Worm (Caenorhabditis elegans) whole organism, young adult: ENCODE data around the gene egl-46.

Source experiments
- B0035.1 ChIP-seq: sonication (generic microtip); optimal IDR thresholded peaks from 2 replicates; lab custom pipeline; 2016; ENCODE audit warnings: missing genetic modification characterization, mild to moderate bottlenecking, missing compliant biosample characterization, missing genotype, missing genetic modification reagents
- C06A6.2 ChIP-seq: fragments of 200-800 bp; sonication (Bioruptor generic); conservative IDR thresholded peaks from 2 replicates; pipeline ENCODE4 v1.3.6; 2022; ENCODE audit warnings: missing genetic modification characterization, missing compliant biosample characterization
- F10E7.11 ChIP-seq: sonication (generic microtip); optimal IDR thresholded peaks from 2 replicates; lab custom pipeline; 2017; ENCODE audit warnings: mild to moderate bottlenecking, missing genetic modification characterization, moderate library complexity, missing compliant biosample characterization
- F33H1.4 ChIP-seq: fragments of 200-800 bp; sonication (Bioruptor generic); IDR thresholded peaks from 2 replicates; pipeline ENCODE4 v1.3.6; 2022; ENCODE audit warnings: missing genetic modification reagents, missing genetic modification characterization, missing compliant biosample characterization
- F49E8.2 ChIP-seq: sonication (generic microtip); optimal IDR thresholded peaks from 3 replicates; lab custom pipeline; 2017; ENCODE audit warnings: missing genetic modification characterization, mild to moderate bottlenecking, missing compliant biosample characterization, antibody characterized with exemption, moderate library complexity; ENCODE audit not compliant: insufficient read depth
- K12H6.12 ChIP-seq: fragments of 200-800 bp; sonication (Bioruptor generic); optimal IDR thresholded peaks from 2 replicates; lab custom pipeline; 2018; ENCODE audit warnings: mild to moderate bottlenecking, missing genetic modification characterization, missing compliant biosample characterization
- T26A5.8 ChIP-seq: sonication (generic microtip); optimal IDR thresholded peaks from 2 replicates; lab custom pipeline; 2016; ENCODE audit warnings: missing genetic modification characterization, missing compliant biosample characterization
- Y56A3A.18 ChIP-seq: fragments of 200-800 bp; sonication (Bioruptor generic); IDR thresholded peaks from 2 replicates; pipeline ENCODE4 v1.3.6; 2022; ENCODE audit warnings: missing genetic modification reagents, missing genetic modification characterization, missing compliant biosample characterization
- Y79H2A.3 ChIP-seq: fragments of 200-800 bp; sonication (Bioruptor generic); conservative IDR thresholded peaks from 2 replicates; pipeline ENCODE4 v1.3.6; 2022; ENCODE audit warnings: missing genetic modification reagents, missing genetic modification characterization, missing compliant biosample characterization
- Y95B8A.8 ChIP-seq: fragments of 200-800 bp; sonication (Bioruptor generic); IDR thresholded peaks from 2 replicates; pipeline ENCODE4 v1.3.6; 2022; ENCODE audit warnings: missing genetic modification reagents, missing genetic modification characterization, missing compliant biosample characterization
- ZK185.1 ChIP-seq: sonication (generic microtip); optimal IDR thresholded peaks from 2 replicates; lab custom pipeline; 2016; ENCODE audit warnings: mild to moderate bottlenecking, missing genetic modification characterization, missing compliant biosample characterization; ENCODE audit not compliant: poor library complexity, severe bottlenecking
- akir-1 ChIP-seq: fragments of 200-800 bp; sonication (Bioruptor generic); optimal IDR thresholded peaks from 2 replicates; lab custom pipeline; 2018; ENCODE audit warnings: mild to moderate bottlenecking, missing genetic modification characterization, moderate library complexity, missing compliant biosample characterization
- ama-1 ChIP-seq, 3 experiments: fragments of 150-350 bp in 1 of 3; sonication (generic microtip) in 2 of 3; optimal IDR thresholded peaks; 2 replicates each; lab custom pipeline; 2014 to 2018; ENCODE audit warnings: missing biosample characterization in 2 of 3, missing genetic modification characterization in 2 of 3, missing genetic modification reagents in 2 of 3
- aptf-3 ChIP-seq: fragments of 200-800 bp; sonication (Bioruptor generic); IDR thresholded peaks from 2 replicates; pipeline ENCODE4 v1.3.6; 2022; ENCODE audit warnings: missing genetic modification characterization, missing compliant biosample characterization
- atf-7 ChIP-seq: sonication (generic microtip); optimal IDR thresholded peaks from 2 replicates; lab custom pipeline; 2017; ENCODE audit warnings: mild to moderate bottlenecking, missing genetic modification characterization, missing compliant biosample characterization
- attf-5 ChIP-seq: fragments of 200-800 bp; sonication (Bioruptor generic); optimal IDR thresholded peaks from 2 replicates; lab custom pipeline; 2018; ENCODE audit warnings: mild to moderate bottlenecking, missing genetic modification characterization, missing compliant biosample characterization
- attf-6 ChIP-seq: fragments of 200-800 bp; sonication (Bioruptor generic); IDR thresholded peaks from 2 replicates; pipeline ENCODE4 v1.3.6; 2022; ENCODE audit warnings: missing genetic modification reagents, missing genetic modification characterization, missing compliant biosample characterization
- bed-1 ChIP-seq: fragments of 200-800 bp; sonication (Bioruptor generic); IDR thresholded peaks from 2 replicates; pipeline ENCODE4 v1.3.6; 2022; ENCODE audit warnings: missing genetic modification reagents, missing genetic modification characterization, missing compliant biosample characterization
- bed-2 ChIP-seq: fragments of 200-800 bp; sonication (Bioruptor generic); IDR thresholded peaks from 2 replicates; pipeline ENCODE4 v1.3.6; 2022; ENCODE audit warnings: missing genetic modification reagents, missing genetic modification characterization, missing compliant biosample characterization
- cebp-1 ChIP-seq, 2 experiments: fragments of 200-800 bp in 1 of 2; sonication (Bioruptor generic) in 1 of 2; sonication (generic microtip) in 1 of 2; IDR thresholded peaks in 1 of 2; optimal IDR thresholded peaks in 1 of 2; 2 replicates each; pipeline versions ENCODE4 v1.3.6 to Lab custom; 2017 to 2022; ENCODE audit warnings: missing compliant biosample characterization in 2 of 2, missing genetic modification characterization in 2 of 2, mild to moderate bottlenecking in 1 of 2, missing genetic modification reagents in 1 of 2, moderate library complexity in 1 of 2
- ceh-100 ChIP-seq: fragments of 200-800 bp; sonication (Bioruptor generic); IDR thresholded peaks from 2 replicates; pipeline ENCODE4 v1.3.6; 2022; ENCODE audit warnings: missing genetic modification reagents, missing genetic modification characterization, missing compliant biosample characterization
- ceh-40 ChIP-seq: fragments of 200-800 bp; sonication (Bioruptor generic); IDR thresholded peaks from 2 replicates; pipeline ENCODE4 v1.3.6; 2022; ENCODE audit warnings: missing genetic modification characterization, missing compliant biosample characterization
- chd-7 ChIP-seq: sonication (generic microtip); optimal IDR thresholded peaks from 2 replicates; lab custom pipeline; 2016; ENCODE audit warnings: mild to moderate bottlenecking, missing genetic modification characterization, moderate library complexity, missing compliant biosample characterization
- dox-1 ChIP-seq: fragments of 200-800 bp; sonication (Bioruptor generic); IDR thresholded peaks from 2 replicates; pipeline ENCODE4 v1.3.6; 2022; ENCODE audit warnings: missing genetic modification reagents, missing genetic modification characterization, missing compliant biosample characterization
- egrh-3 ChIP-seq: fragments of 200-800 bp; sonication (Bioruptor generic); IDR thresholded peaks from 2 replicates; pipeline ENCODE4 v1.3.6; 2022; ENCODE audit warnings: missing genetic modification reagents, missing genetic modification characterization, missing compliant biosample characterization
- fkh-3 ChIP-seq: sonication (generic microtip); optimal IDR thresholded peaks from 2 replicates; lab custom pipeline; 2016; ENCODE audit warnings: mild to moderate bottlenecking, missing genetic modification characterization, missing compliant biosample characterization
- him-1 ChIP-seq: sonication (generic microtip); optimal IDR thresholded peaks from 2 replicates; lab custom pipeline; 2016; ENCODE audit warnings: missing genotype, missing genetic modification reagents, missing genetic modification characterization, missing compliant biosample characterization
- hlh-26 ChIP-seq: fragments of 200-800 bp; sonication (Bioruptor generic); conservative IDR thresholded peaks from 2 replicates; pipeline ENCODE4 v1.3.6; 2022; ENCODE audit warnings: missing genetic modification reagents, missing genetic modification characterization, missing compliant biosample characterization
- hmg-1.2 ChIP-seq: fragments of 200-800 bp; sonication (Bioruptor generic); IDR thresholded peaks from 2 replicates; pipeline ENCODE4 v1.3.6; 2022; ENCODE audit warnings: missing genetic modification reagents, missing genetic modification characterization, missing compliant biosample characterization
- hrde-1 ChIP-seq: sonication (generic microtip); optimal IDR thresholded peaks from 2 replicates; lab custom pipeline; 2016; ENCODE audit warnings: missing genetic modification characterization, mild to moderate bottlenecking, missing compliant biosample characterization, moderate library complexity, missing genotype, missing genetic modification reagents, borderline replicate concordance
- lin-26 ChIP-seq: fragments of 200-800 bp; sonication (Bioruptor generic); IDR thresholded peaks from 2 replicates; pipeline ENCODE4 v1.3.6; 2022; ENCODE audit warnings: missing genetic modification reagents, missing genetic modification characterization, missing compliant biosample characterization
- lin-40 ChIP-seq: sonication (generic microtip); optimal IDR thresholded peaks from 2 replicates; lab custom pipeline; 2016; ENCODE audit warnings: missing genetic modification characterization, mild to moderate bottlenecking, missing compliant biosample characterization, missing genotype, missing genetic modification reagents
- lsy-27 ChIP-seq: sonication (generic microtip); optimal IDR thresholded peaks from 2 replicates; lab custom pipeline; 2017; ENCODE audit warnings: missing genetic modification characterization, mild to moderate bottlenecking, missing compliant biosample characterization, antibody characterized with exemption, missing genotype, borderline replicate concordance; ENCODE audit not compliant: insufficient read depth
- madf-3 ChIP-seq: fragments of 200-800 bp; sonication (Bioruptor generic); IDR thresholded peaks from 2 replicates; pipeline ENCODE4 v1.3.6; 2022; ENCODE audit warnings: missing genetic modification reagents, missing genetic modification characterization, missing compliant biosample characterization
- mcd-1 ChIP-seq: fragments of 200-800 bp; sonication (Bioruptor generic); IDR thresholded peaks from 2 replicates; pipeline ENCODE4 v1.3.6; 2022; ENCODE audit warnings: missing genetic modification reagents, missing genetic modification characterization, missing compliant biosample characterization
- nhr-120 ChIP-seq: fragments of 200-800 bp; sonication (Bioruptor generic); IDR thresholded peaks from 2 replicates; pipeline ENCODE4 v1.3.6; 2022; ENCODE audit warnings: missing genetic modification characterization, missing compliant biosample characterization
- nhr-179 ChIP-seq: sonication (generic microtip); optimal IDR thresholded peaks from 2 replicates; lab custom pipeline; 2016; ENCODE audit warnings: mild to moderate bottlenecking, missing genetic modification characterization, missing compliant biosample characterization
- nhr-27 ChIP-seq: fragments of 200-800 bp; sonication (Bioruptor generic); optimal IDR thresholded peaks from 2 replicates; lab custom pipeline; 2018; ENCODE audit warnings: mild to moderate bottlenecking, missing genetic modification characterization, moderate library complexity, missing compliant biosample characterization
- nhr-80 ChIP-seq: sonication (generic microtip); optimal IDR thresholded peaks from 2 replicates; lab custom pipeline; 2016; ENCODE audit warnings: missing genetic modification characterization, missing compliant biosample characterization
- rec-8 ChIP-seq, 2 experiments: sonication (generic microtip); optimal IDR thresholded peaks; 2 replicates each; lab custom pipeline; 2016; ENCODE audit warnings: mild to moderate bottlenecking in 2 of 2, missing genetic modification characterization in 2 of 2, missing genetic modification reagents in 2 of 2, missing genotype in 2 of 2, missing biosample characterization in 1 of 2, missing compliant biosample characterization in 1 of 2, moderate library complexity in 1 of 2
- rpc-1 ChIP-seq, 2 experiments: fragments of 150-350 bp in 1 of 2; sonication (generic microtip) in 1 of 2; optimal IDR thresholded peaks; 2 replicates each; lab custom pipeline; 2014 to 2018; ENCODE audit warnings: missing biosample characterization in 1 of 2, missing genetic modification characterization in 1 of 2, missing genetic modification reagents in 1 of 2, missing genotype in 1 of 2
- snpc-1.1 ChIP-seq: sonication (generic microtip); optimal IDR thresholded peaks from 2 replicates; lab custom pipeline; 2017; ENCODE audit warnings: missing genetic modification characterization, mild to moderate bottlenecking, missing compliant biosample characterization, antibody characterized with exemption, moderate library complexity, missing genotype, missing genetic modification reagents; ENCODE audit not compliant: insufficient read depth
- snpc-3.4 ChIP-seq: sonication (generic microtip); optimal IDR thresholded peaks from 2 replicates; lab custom pipeline; 2017; ENCODE audit warnings: missing genetic modification characterization, mild to moderate bottlenecking, missing compliant biosample characterization, antibody characterized with exemption, moderate library complexity, missing genotype, missing genetic modification reagents
- somi-1 ChIP-seq: fragments of 200-800 bp; sonication (Bioruptor generic); optimal IDR thresholded peaks from 2 replicates; lab custom pipeline; 2018; ENCODE audit warnings: mild to moderate bottlenecking, missing genetic modification characterization, missing compliant biosample characterization
- zfh-2 ChIP-seq: fragments of 200-800 bp; sonication (Bioruptor generic); conservative IDR thresholded peaks from 2 replicates; pipeline ENCODE4 v1.3.6; 2022; ENCODE audit warnings: missing genetic modification reagents, missing genetic modification characterization, missing compliant biosample characterization
- ztf-25 ChIP-seq: fragments of 200-800 bp; sonication (Bioruptor generic); IDR thresholded peaks from 2 replicates; pipeline ENCODE4 v1.3.6; 2022; ENCODE audit warnings: missing genetic modification reagents, missing genetic modification characterization, missing compliant biosample characterization

egl-46 gene

ce11 chrV:6658765-6659164 is 22.6 kb downstream of the egl-46 start (continued):
- no peak for TF ChIP-seq fkh-3
- no peak for TF ChIP-seq ZK185.1 (tag; lab: Kevin White, UChicago)
- TF ChIP-seq K12H6.12 (tag; lab: Kevin White, UChicago), result peak; percentile 46
- no peak for TF ChIP-seq snpc-1.1
- TF ChIP-seq akir-1 (GFP tag; lab: Kevin White, UChicago), result no peak
- TF ChIP-seq F33H1.4 (GFP tag; lab: Robert Waterston, UW), result no peak
- TF ChIP-seq mcd-1 (GFP tag; lab: Robert Waterston, UW), result peak; percentile 29; the same call in 1 of the 2 replicates
- peak; percentile 11 for TF ChIP-seq somi-1 (GFP tag; lab: Kevin White, UChicago)
- TF ChIP-seq nhr-27 (tag; lab: Kevin White, UChicago), result no peak
- TF ChIP-seq rec-8 (tag; optimal IDR thresholded peaks at IDR 0.05; lab: Kevin White, UChicago), result no peak
- TF ChIP-seq madf-3 (GFP tag; lab: Robert Waterston, UW), result no peak
- TF ChIP-seq zfh-2 (GFP tag; lab: Robert Waterston, UW), result peak; percentile 91
- TF ChIP-seq lsy-27 (tag; lab: Kevin White, UChicago), result no peak
- no peak for TF ChIP-seq aptf-3 (GFP tag; lab: Robert Waterston, UW)
- no peak for TF ChIP-seq lin-26 (GFP tag; lab: Robert Waterston, UW)
- TF ChIP-seq cebp-1 (GFP tag; IDR thresholded peaks at IDR 0.05; lab: Robert Waterston, UW), result no peak
- TF ChIP-seq cebp-1 (tag; optimal IDR thresholded peaks at IDR 0.05; lab: Kevin White, UChicago), result peak; percentile 64
- TF ChIP-seq hrde-1, result no peak
- no peak for TF ChIP-seq bed-1 (GFP tag; lab: Robert Waterston, UW)
- TF ChIP-seq lin-40 (tag; lab: Kevin White, UChicago), result peak; percentile 6
- TF ChIP-seq C06A6.2 (GFP tag; lab: Robert Waterston, UW), result no peak
- no peak for TF ChIP-seq F10E7.11 (tag; lab: Kevin White, UChicago)
- TF ChIP-seq egrh-3, result 0 out of 2 replicates have a peak, but pooled peaks have one; percentile 12
- TF ChIP-seq Y95B8A.8 (GFP tag; lab: Robert Waterston, UW), result no peak
- TF ChIP-seq hmg-1.2 (GFP tag; lab: Robert Waterston, UW), result peak; percentile 28; the same call in 1 of the 2 replicates
- TF ChIP-seq nhr-120 (GFP tag; lab: Robert Waterston, UW), result no peak
- peak; percentile 28 for TF ChIP-seq attf-5
- no peak for TF ChIP-seq ama-1 (optimal IDR thresholded peaks at IDR 0.05; lab: Kevin White, UChicago)
- TF ChIP-seq ama-1 (GFP tag; optimal IDR thresholded peaks at IDR 0.05; lab: Kevin White, UChicago), result no peak
- no peak for TF ChIP-seq ceh-100 (GFP tag; lab: Robert Waterston, UW)
- no peak for TF ChIP-seq F49E8.2 (tag; lab: Kevin White, UChicago)
- no peak for TF ChIP-seq hlh-26 (GFP tag; lab: Robert Waterston, UW)
- no peak for TF ChIP-seq ceh-40 (GFP tag; lab: Robert Waterston, UW)
- no peak for TF ChIP-seq rpc-1 (optimal IDR thresholded peaks at IDR 0.05; lab: Kevin White, UChicago)
- TF ChIP-seq rpc-1 (tag; optimal IDR thresholded peaks at IDR 0.05; lab: Kevin White, UChicago), result no peak
- no peak for TF ChIP-seq T26A5.8 (tag; lab: Kevin White, UChicago)
- TF ChIP-seq bed-2 (GFP tag; lab: Robert Waterston, UW), result no peak
- TF ChIP-seq Y79H2A.3, result no peak
- no peak for TF ChIP-seq Y56A3A.18 (GFP tag; lab: Robert Waterston, UW)
- no peak for TF ChIP-seq snpc-3.4 (tag; lab: Kevin White, UChicago)
- peak; percentile 31; the same call in 1 of the 2 replicates for TF ChIP-seq dox-1 (GFP tag; lab: Robert Waterston, UW)
- no peak for TF ChIP-seq atf-7 (tag; lab: Kevin White, UChicago)
- TF ChIP-seq B0035.1, result no peak
- no peak for TF ChIP-seq ztf-25 (GFP tag; lab: Robert Waterston, UW)
- TF ChIP-seq nhr-179 (tag; lab: Kevin White, UChicago), result no peak
- TF ChIP-seq nhr-80, result no peak
- TF ChIP-seq chd-7 (tag; lab: Kevin White, UChicago), result peak; percentile 32
- no peak for TF ChIP-seq attf-6 (GFP tag; lab: Robert Waterston, UW)
- no peak for TF ChIP-seq him-1 (tag; lab: Kevin White, UChicago)
